Fruit fly (Drosophila melanogaster) whole organism, embryonic: Measurements from ENCODE around the gene ec.

Experiments
- CG13296 ChIP-seq: fragments of 200-800 bp; sonication (Bioruptor generic); optimal IDR thresholded peaks from 3 replicates; lab custom pipeline; 2018; ENCODE audit warnings: missing biosample characterization, mild to moderate bottlenecking, missing genetic modification characterization
- CG31388 ChIP-seq: fragments of 200-800 bp; sonication (Bioruptor generic); optimal IDR thresholded peaks from 2 replicates; lab custom pipeline; 2016; ENCODE audit warnings: missing biosample characterization, missing genetic modification characterization
- Trl ChIP-seq, 3 experiments: fragments of >200 bp in 2 of 3; fragments of 200-800 bp in 1 of 3; sonication (Bioruptor generic) in 1 of 3; optimal IDR thresholded peaks; 2 replicates in 1 of 3; 3 replicates in 2 of 3; lab custom pipeline; 2016 to 2017; ENCODE audit warnings: missing biosample characterization in 1 of 3, missing genetic modification characterization in 1 of 3

DNA sequence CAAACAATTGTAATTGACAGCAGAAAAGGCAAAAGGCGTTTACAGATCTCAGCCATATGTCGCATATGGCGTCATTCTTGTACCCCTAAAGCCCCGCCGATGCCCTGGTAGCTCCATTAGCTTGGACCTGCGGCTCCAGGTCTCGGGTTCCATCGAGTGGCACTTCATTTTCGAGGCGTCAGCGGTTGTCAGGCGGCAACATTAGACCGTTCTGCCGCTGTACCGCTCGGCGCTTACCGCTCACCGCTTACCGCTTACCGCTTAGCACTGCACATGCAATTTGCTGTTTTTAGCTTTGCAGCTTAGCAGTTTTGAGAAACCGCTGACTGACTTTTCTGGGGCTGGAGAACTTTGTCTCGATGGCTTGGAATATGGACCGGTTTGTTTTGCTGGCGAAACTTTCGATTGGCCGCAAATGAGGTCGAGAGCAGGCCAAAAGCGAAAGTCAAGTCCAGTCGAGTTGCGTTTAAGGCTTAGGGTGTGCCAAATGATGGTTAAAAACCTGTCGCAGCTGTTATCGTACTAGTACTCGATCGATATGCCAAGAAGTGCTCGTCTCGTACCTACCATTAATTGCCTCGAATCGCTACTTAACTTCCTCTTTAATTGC is 38.0 kb downstream of the ec start:
- TF ChIP-seq Trl (optimal IDR thresholded peaks at IDR 0.05; lab: Kevin White, UChicago) (no peak), Trl (GFP tag; optimal IDR thresholded peaks at IDR 0.05; lab: Kevin White, UChicago) (no peak), CG13296 (GFP tag; lab: Kevin White, UChicago) (no peak), CG31388 (GFP tag; lab: Kevin White, UChicago) (no peak)
